Worm (Caenorhabditis elegans): ENCODE results near the gene lgc-37.

DNA sequence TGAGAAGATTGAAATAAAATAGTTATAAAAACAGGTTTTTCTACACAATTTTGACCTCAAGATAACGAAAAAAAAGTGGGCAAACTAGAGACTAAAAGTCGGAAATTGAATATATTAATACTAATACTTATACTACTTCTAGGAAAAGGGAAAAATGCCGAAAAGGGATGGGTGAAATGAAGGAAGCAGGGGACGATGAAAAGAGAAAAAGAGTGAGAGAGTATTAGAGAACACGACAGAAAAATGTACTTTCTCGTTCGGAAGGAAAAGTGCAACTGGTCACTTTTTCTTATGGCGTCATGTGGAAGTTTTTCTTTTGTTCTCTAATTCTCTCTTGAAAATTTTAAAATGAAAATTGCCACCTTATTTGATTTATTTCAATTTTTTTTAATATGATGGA lies 56.4 kb downstream of the lgc-37 start:
- no peak for TF ChIP-seq ref-1 (GFP tag; conservative IDR thresholded peaks at IDR 0.05)
- TF ChIP-seq ztf-29 (GFP tag; IDR thresholded peaks at IDR 0.05): no peak
- no peak for TF ChIP-seq klf-2 (GFP tag; conservative IDR thresholded peaks at IDR 0.05)
- TF ChIP-seq cog-1 (tag; optimal IDR thresholded peaks at IDR 0.05): no peak
- no peak for TF ChIP-seq ztf-23 (GFP tag; IDR thresholded peaks at IDR 0.05)
- no peak for TF ChIP-seq T22C8.4 (GFP tag; IDR thresholded peaks at IDR 0.05)
- no peak for TF ChIP-seq med-1 (GFP tag; optimal IDR thresholded peaks at IDR 0.05; ENCODE audit: insufficient read depth)
